Worm (Caenorhabditis elegans): Measurements from ENCODE around the gene T09A5.4.

ce11 chrII:7855619-7856018 lies 9.6 kb downstream of the T09A5.4 start, which contains the start of gene mdmh-35:
- TF ChIP-seq ama-1 (optimal IDR thresholded peaks at IDR 0.05): no peak
- no peak for TF ChIP-seq tra-4 (tag; optimal IDR thresholded peaks at IDR 0.05)
- TF ChIP-seq ceh-36 (tag; optimal IDR thresholded peaks at IDR 0.05): no peak
- no peak for TF ChIP-seq aly-1 (tag; optimal IDR thresholded peaks at IDR 0.05)
- TF ChIP-seq B0310.2 (tag; optimal IDR thresholded peaks at IDR 0.05): no peak
- no peak for TF ChIP-seq hnd-1 (tag; optimal IDR thresholded peaks at IDR 0.05)
- TF ChIP-seq hmg-4 (GFP tag; optimal IDR thresholded peaks at IDR 0.05): no peak
- TF ChIP-seq pes-1 (GFP tag; IDR thresholded peaks at IDR 0.05): no peak
- no peak for TF ChIP-seq tbx-11 (GFP tag; IDR thresholded peaks at IDR 0.05)
- TF ChIP-seq ceh-13 (GFP tag; optimal IDR thresholded peaks at IDR 0.05): no peak
- no peak for TF ChIP-seq F13C5.2 (tag; optimal IDR thresholded peaks at IDR 0.05)
- TF ChIP-seq sea-1 (GFP tag; conservative IDR thresholded peaks at IDR 0.05): no peak
- no peak for TF ChIP-seq ets-7 (tag; optimal IDR thresholded peaks at IDR 0.05)
